Worm (Caenorhabditis elegans) whole organism, young adult: ENCODE results near the gene nfm-1.

ENCODE experiments used
- ets-4 ChIP-seq: fragments of 200-800 bp; sonication (Bioruptor generic); optimal IDR thresholded peaks from 2 replicates; lab custom pipeline; 2018; ENCODE audit warnings: mild to moderate bottlenecking, missing genetic modification characterization, missing compliant biosample characterization
- him-1 ChIP-seq: sonication (generic microtip); optimal IDR thresholded peaks from 2 replicates; lab custom pipeline; 2016; ENCODE audit warnings: missing genotype, missing genetic modification reagents, missing genetic modification characterization, missing compliant biosample characterization
- sptf-2 ChIP-seq: fragments of 200-800 bp; sonication (Bioruptor generic); optimal IDR thresholded peaks from 2 replicates; lab custom pipeline; 2018; ENCODE audit warnings: mild to moderate bottlenecking, missing genetic modification characterization, missing compliant biosample characterization

- no peak for TF ChIP-seq him-1 (tag; lab: Kevin White, UChicago)
- TF ChIP-seq sptf-2: no peak
- TF ChIP-seq ets-4 (GFP tag; lab: Kevin White, UChicago): no peak
Observed at ce11 chrIII:6163381-6163780, 4.1 kb downstream of the nfm-1 start.
